Worm (Caenorhabditis elegans) whole organism, young adult: ENCODE results near the gene F27B10.1.

Experiments
- C17E4.6 ChIP-seq: fragments of 200-800 bp; sonication (Bioruptor generic); IDR thresholded peaks from 2 replicates; pipeline ENCODE4 v1.3.6; 2022; ENCODE audit warnings: missing genetic modification reagents, missing genetic modification characterization, missing compliant biosample characterization
- F33H1.4 ChIP-seq: fragments of 200-800 bp; sonication (Bioruptor generic); IDR thresholded peaks from 2 replicates; pipeline ENCODE4 v1.3.6; 2022; ENCODE audit warnings: missing genetic modification reagents, missing genetic modification characterization, missing compliant biosample characterization
- F49E8.2 ChIP-seq: sonication (generic microtip); optimal IDR thresholded peaks from 3 replicates; lab custom pipeline; 2017; ENCODE audit warnings: missing genetic modification characterization, mild to moderate bottlenecking, missing compliant biosample characterization, antibody characterized with exemption, moderate library complexity; ENCODE audit not compliant: insufficient read depth
- K11D2.4 ChIP-seq: fragments of 200-800 bp; sonication (Bioruptor generic); IDR thresholded peaks from 2 replicates; pipeline ENCODE4 v1.3.6; 2022; ENCODE audit warnings: missing genetic modification reagents, missing genetic modification characterization, missing compliant biosample characterization
- Y67H2A.10 ChIP-seq: fragments of 200-800 bp; sonication (Bioruptor generic); conservative IDR thresholded peaks from 2 replicates; pipeline ENCODE4 v1.3.6; 2022; ENCODE audit warnings: missing genetic modification reagents, missing genetic modification characterization, missing compliant biosample characterization
- hrde-1 ChIP-seq: sonication (generic microtip); optimal IDR thresholded peaks from 2 replicates; lab custom pipeline; 2016; ENCODE audit warnings: missing genetic modification characterization, mild to moderate bottlenecking, missing compliant biosample characterization, moderate library complexity, missing genotype, missing genetic modification reagents, borderline replicate concordance
- lin-26 ChIP-seq: fragments of 200-800 bp; sonication (Bioruptor generic); IDR thresholded peaks from 2 replicates; pipeline ENCODE4 v1.3.6; 2022; ENCODE audit warnings: missing genetic modification reagents, missing genetic modification characterization, missing compliant biosample characterization
- lin-54 ChIP-seq: fragments of 200-800 bp; sonication (Bioruptor generic); optimal IDR thresholded peaks from 2 replicates; lab custom pipeline; 2018; ENCODE audit warnings: mild to moderate bottlenecking, missing genetic modification characterization, missing compliant biosample characterization
- lsy-27 ChIP-seq: sonication (generic microtip); optimal IDR thresholded peaks from 2 replicates; lab custom pipeline; 2017; ENCODE audit warnings: missing genetic modification characterization, mild to moderate bottlenecking, missing compliant biosample characterization, antibody characterized with exemption, missing genotype, borderline replicate concordance; ENCODE audit not compliant: insufficient read depth
- nfya-1 ChIP-seq: sonication (generic microtip); optimal IDR thresholded peaks from 2 replicates; lab custom pipeline; 2017; ENCODE audit warnings: antibody characterized with exemption, missing compliant biosample characterization, missing genetic modification characterization, borderline replicate concordance; ENCODE audit not compliant: insufficient read depth
- snpc-4 ChIP-seq, 5 experiments: fragments of 150-350 bp in 1 of 5; sonication (generic microtip) in 4 of 5; optimal IDR thresholded peaks; 2 replicates each; lab custom pipeline; 2014 to 2018; ENCODE audit warnings: missing genetic modification characterization in 5 of 5, missing biosample characterization in 3 of 5, antibody characterized with exemption in 2 of 5, mild to moderate bottlenecking in 2 of 5, missing compliant biosample characterization in 2 of 5, missing genotype in 2 of 5, moderate library complexity in 2 of 5, missing genetic modification reagents in 1 of 5
- ztf-26 ChIP-seq: sonication (generic microtip); optimal IDR thresholded peaks from 2 replicates; lab custom pipeline; 2017; ENCODE audit warnings: missing genetic modification characterization, missing compliant biosample characterization

ce11 chrV:7072309-7072708 is at the start of gene F27B10.1:
- TF ChIP-seq ztf-26 (tag; lab: Kevin White, UChicago), result no peak
- TF ChIP-seq F49E8.2 (tag; lab: Kevin White, UChicago), result no peak
- TF ChIP-seq hrde-1, result no peak
- TF ChIP-seq snpc-4 (GFP tag; optimal IDR thresholded peaks at IDR 0.05; lab: Kevin White, UChicago), result no peak
- TF ChIP-seq snpc-4 (tag; optimal IDR thresholded peaks at IDR 0.05; lab: Kevin White, UChicago), result no peak
- no peak for TF ChIP-seq Y67H2A.10 (GFP tag; lab: Robert Waterston, UW)
- TF ChIP-seq lin-26 (GFP tag; lab: Robert Waterston, UW), result no peak
- TF ChIP-seq nfya-1 (tag; lab: Kevin White, UChicago), result no peak
- no peak for TF ChIP-seq lsy-27
- no peak for TF ChIP-seq lin-54 (GFP tag; lab: Kevin White, UChicago)
- TF ChIP-seq C17E4.6 (GFP tag; lab: Robert Waterston, UW), result no peak
- TF ChIP-seq K11D2.4 (GFP tag; lab: Robert Waterston, UW), result no peak
- no peak for TF ChIP-seq F33H1.4
